1 fruit fly cellular context compared by ENCODE assay signal in the genomic region with DNA sequence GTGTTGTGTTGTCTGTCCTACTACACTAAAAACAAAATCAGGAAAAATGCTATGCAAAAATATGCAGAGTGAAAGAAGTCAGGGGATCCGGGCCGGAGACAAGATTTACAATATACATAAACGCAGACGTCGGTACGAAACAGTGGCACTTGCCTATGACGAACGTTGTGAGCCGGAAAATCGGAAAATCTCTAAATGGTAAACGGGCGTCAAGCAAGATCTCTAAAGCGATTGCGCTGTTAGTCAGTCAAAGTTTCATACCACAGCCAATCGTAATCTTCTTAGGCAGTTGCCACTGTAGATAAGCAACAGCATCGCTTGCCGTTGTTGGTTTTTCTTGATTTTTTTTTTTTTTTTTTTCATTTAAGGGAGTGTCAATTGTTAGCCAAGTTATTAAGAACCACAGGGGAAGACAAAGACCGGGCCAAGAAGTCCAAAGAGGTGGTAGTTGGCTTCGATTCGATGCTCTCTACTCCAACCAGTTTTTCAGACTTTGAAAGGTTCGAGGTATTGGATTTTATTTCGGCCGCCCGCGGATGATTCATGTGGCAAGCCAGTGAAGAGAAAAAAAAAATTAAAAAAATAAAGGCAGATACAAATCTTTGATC.
TF ChIP-seq lines count a peak whose summit lies in the region.

No protein-coding gene starts in this region.

TF ChIP-seq in whole organism, embryonic, 481 proteins besides CTCF, POLR2A, EP300 and RAD21 (continued from another document and continues in another):
- TF ChIP-seq unpg (GFP tag; optimal IDR thresholded peaks at IDR 0.05; lab: Kevin White, UChicago) = peak; percentile 74
- TF ChIP-seq stwl (tag; optimal IDR thresholded peaks at IDR 0.05; lab: Kevin White, UChicago) = no peak
- peak; percentile 80 for TF ChIP-seq Xbp1 (GFP tag; optimal IDR thresholded peaks at IDR 0.05; lab: Kevin White, UChicago)
- TF ChIP-seq eyg (GFP tag; optimal IDR thresholded peaks at IDR 0.05; lab: Kevin White, UChicago) = peak; percentile 36
- TF ChIP-seq CG12219 (GFP tag; optimal IDR thresholded peaks at IDR 0.05; lab: Kevin White, UChicago) = peak; percentile 51
- TF ChIP-seq CG17802 (tag; optimal IDR thresholded peaks at IDR 0.05; lab: Kevin White, UChicago) = peak; percentile 29
- no peak for TF ChIP-seq tll (GFP tag; optimal IDR thresholded peaks at IDR 0.05; lab: Kevin White, UChicago)
- TF ChIP-seq CG13424 (tag; optimal IDR thresholded peaks at IDR 0.05; lab: Kevin White, UChicago) = peak; percentile 67
- TF ChIP-seq gsb-n (tag; optimal IDR thresholded peaks at IDR 0.05; lab: Kevin White, UChicago) = peak; percentile 31
- TF ChIP-seq trh (GFP tag; optimal IDR thresholded peaks at IDR 0.05; lab: Kevin White, UChicago) = peak; percentile 48
- peak; percentile 80 for TF ChIP-seq Meics (GFP tag; optimal IDR thresholded peaks at IDR 0.05; lab: Kevin White, UChicago)
- TF ChIP-seq CG34224 (GFP tag; IDR thresholded peaks at IDR 0.05; lab: Robert Waterston, UW; ENCODE audit: partially characterized antibody) = no peak
- TF ChIP-seq CG17829 (tag; optimal IDR thresholded peaks at IDR 0.05; lab: Kevin White, UChicago) = peak; percentile 88
- TF ChIP-seq gro (GFP tag; optimal IDR thresholded peaks at IDR 0.05; lab: Kevin White, UChicago) = peak; percentile 64
- TF ChIP-seq stc (GFP tag; IDR thresholded peaks at IDR 0.05; lab: Robert Waterston, UW) = peak; percentile 89
- TF ChIP-seq Opbp (GFP tag; IDR thresholded peaks at IDR 0.05; lab: Robert Waterston, UW; ENCODE audit: partially characterized antibody) = no peak
- peak; percentile 28; the same call in 1 of the 2 replicates for TF ChIP-seq Lim3 (GFP tag; IDR thresholded peaks at IDR 0.05; lab: Robert Waterston, UW)
- peak; percentile 95 for TF ChIP-seq ttk (GFP tag; IDR thresholded peaks at IDR 0.05; lab: Robert Waterston, UW)
- TF ChIP-seq gcm2 (GFP tag; optimal IDR thresholded peaks at IDR 0.05; lab: Kevin White, UChicago) = peak; percentile 37
- TF ChIP-seq Elba2 (GFP tag; optimal IDR thresholded peaks at IDR 0.05; lab: Kevin White, UChicago) = no peak
- peak; percentile 42 for TF ChIP-seq cato (GFP tag; optimal IDR thresholded peaks at IDR 0.05; lab: Kevin White, UChicago; ENCODE audit: borderline replicate concordance)
- no peak for TF ChIP-seq CG14860 (GFP tag; IDR thresholded peaks at IDR 0.05; lab: Robert Waterston, UW; ENCODE audit: partially characterized antibody)
- no peak; the same call in 1 of the 2 replicates for TF ChIP-seq Atf6 (GFP tag; IDR thresholded peaks at IDR 0.05; lab: Robert Waterston, UW)
- TF ChIP-seq CG34376 (GFP tag; optimal IDR thresholded peaks at IDR 0.05; lab: Kevin White, UChicago) = no peak
- TF ChIP-seq Gsc (GFP tag; IDR thresholded peaks at IDR 0.05; lab: Robert Waterston, UW) = peak; percentile 88; the same call in 1 of the 2 replicates
- peak; percentile 9 for TF ChIP-seq odd (GFP tag; optimal IDR thresholded peaks at IDR 0.05; lab: Kevin White, UChicago)
- no peak for TF ChIP-seq crp (GFP tag; optimal IDR thresholded peaks at IDR 0.05; lab: Kevin White, UChicago)
- peak; percentile 26 for TF ChIP-seq jing (GFP tag; optimal IDR thresholded peaks at IDR 0.05; lab: Kevin White, UChicago)
- TF ChIP-seq btn (GFP tag; optimal IDR thresholded peaks at IDR 0.05; lab: Kevin White, UChicago) = peak; percentile 33
- peak; percentile 70 for TF ChIP-seq CG30431 (GFP tag; optimal IDR thresholded peaks at IDR 0.05; lab: Kevin White, UChicago)
- TF ChIP-seq Myb (GFP tag; optimal IDR thresholded peaks at IDR 0.05; lab: Kevin White, UChicago) = peak; percentile 52
- TF ChIP-seq CG34422 (GFP tag; IDR thresholded peaks at IDR 0.05; lab: Robert Waterston, UW) = peak; percentile 93
- TF ChIP-seq Asciz (GFP tag; optimal IDR thresholded peaks at IDR 0.05; lab: Kevin White, UChicago) = no peak
- peak; percentile 59 for TF ChIP-seq CG13775 (GFP tag; optimal IDR thresholded peaks at IDR 0.05; lab: Kevin White, UChicago)
- TF ChIP-seq dan (GFP tag; IDR thresholded peaks at IDR 0.05; lab: Robert Waterston, UW) = no peak; the same call in 1 of the 2 replicates
- TF ChIP-seq CHES-1-like (GFP tag; optimal IDR thresholded peaks at IDR 0.05; lab: Kevin White, UChicago) = peak; percentile 60
- TF ChIP-seq CG13894 (tag; optimal IDR thresholded peaks at IDR 0.05; lab: Kevin White, UChicago) = no peak
- TF ChIP-seq CG14667 (GFP tag; IDR thresholded peaks at IDR 0.05; lab: Robert Waterston, UW) = peak; percentile 91
- peak; percentile 69 for TF ChIP-seq Mes4 (GFP tag; optimal IDR thresholded peaks at IDR 0.05; lab: Kevin White, UChicago)
- no peak for TF ChIP-seq Dll (GFP tag; IDR thresholded peaks at IDR 0.05; lab: Robert Waterston, UW; ENCODE audit: partially characterized antibody)
- TF ChIP-seq caup (GFP tag; optimal IDR thresholded peaks at IDR 0.05; lab: Kevin White, UChicago; ENCODE audit: severe bottlenecking) = peak; percentile 56
- TF ChIP-seq salm (tag; optimal IDR thresholded peaks at IDR 0.05; lab: Kevin White, UChicago) = no peak
- TF ChIP-seq CG4328 (GFP tag; optimal IDR thresholded peaks at IDR 0.05; lab: Kevin White, UChicago) = peak; percentile 67
- peak; percentile 95 for TF ChIP-seq dysf (GFP tag; IDR thresholded peaks at IDR 0.05; lab: Robert Waterston, UW)
- TF ChIP-seq unc-4 (GFP tag; IDR thresholded peaks at IDR 0.05; lab: Robert Waterston, UW; ENCODE audit: partially characterized antibody) = no peak
- TF ChIP-seq pan (optimal IDR thresholded peaks at IDR 0.05; lab: Kevin White, UChicago) = no peak
- peak in 1 of 2 experiments; percentile 95 for TF ChIP-seq pan (GFP tag; optimal IDR thresholded peaks at IDR 0.05 in 1 of 2, IDR thresholded peaks at IDR 0.05 in 1 of 2)
- no peak for TF ChIP-seq Dfd (GFP tag; optimal IDR thresholded peaks at IDR 0.05; lab: Kevin White, UChicago)
- peak; percentile 59 for TF ChIP-seq CG8924 (tag; optimal IDR thresholded peaks at IDR 0.05; lab: Kevin White, UChicago)
- peak; percentile 86 for TF ChIP-seq CG31224 (GFP tag; IDR thresholded peaks at IDR 0.05; lab: Robert Waterston, UW)
- TF ChIP-seq ci (GFP tag; IDR thresholded peaks at IDR 0.05; lab: Robert Waterston, UW) = peak; percentile 92
- no peak for TF ChIP-seq pzg (GFP tag; optimal IDR thresholded peaks at IDR 0.05; lab: Kevin White, UChicago)
- TF ChIP-seq dmrt99B (tag; optimal IDR thresholded peaks at IDR 0.05; lab: Kevin White, UChicago) = peak; percentile 78
- peak; percentile 51 for TF ChIP-seq CG1529 (GFP tag; optimal IDR thresholded peaks at IDR 0.05; lab: Kevin White, UChicago)
- peak; percentile 54 for TF ChIP-seq CG17385 (GFP tag; optimal IDR thresholded peaks at IDR 0.05; lab: Kevin White, UChicago)
- peak; percentile 62 for TF ChIP-seq CG12769 (tag; optimal IDR thresholded peaks at IDR 0.05; lab: Kevin White, UChicago)
- TF ChIP-seq phol (tag; optimal IDR thresholded peaks at IDR 0.05; lab: Kevin White, UChicago) = peak; percentile 77
- peak; percentile 41 for TF ChIP-seq CG12236 (GFP tag; optimal IDR thresholded peaks at IDR 0.05; lab: Kevin White, UChicago)
- peak; percentile 88 for TF ChIP-seq CG17328 (GFP tag; IDR thresholded peaks at IDR 0.05; lab: Robert Waterston, UW)
- TF ChIP-seq Dp (GFP tag; optimal IDR thresholded peaks at IDR 0.05; lab: Kevin White, UChicago) = no peak
- no peak for TF ChIP-seq Doc3 (GFP tag; IDR thresholded peaks at IDR 0.05; lab: Robert Waterston, UW; ENCODE audit: partially characterized antibody)
- TF ChIP-seq ftz-f1 (GFP tag; optimal IDR thresholded peaks at IDR 0.05; lab: Kevin White, UChicago) = no peak
- TF ChIP-seq sd (tag; optimal IDR thresholded peaks at IDR 0.05; lab: Kevin White, UChicago) = no peak
- TF ChIP-seq dm (GFP tag; optimal IDR thresholded peaks at IDR 0.05; lab: Kevin White, UChicago) = peak; percentile 59
- TF ChIP-seq Dip2 (GFP tag; IDR thresholded peaks at IDR 0.05; lab: Robert Waterston, UW) = peak; percentile 44; the same call in 1 of the 2 replicates
- TF ChIP-seq CG10462 (GFP tag; optimal IDR thresholded peaks at IDR 0.05; lab: Kevin White, UChicago) = peak; percentile 51
- TF ChIP-seq CG17361 (GFP tag; IDR thresholded peaks at IDR 0.05; lab: Robert Waterston, UW) = peak; percentile 88
- TF ChIP-seq HLH3B (GFP tag; IDR thresholded peaks at IDR 0.05; lab: Robert Waterston, UW) = peak; percentile 86
- TF ChIP-seq CG12155 (GFP tag; optimal IDR thresholded peaks at IDR 0.05; lab: Kevin White, UChicago) = peak; percentile 69
- peak; percentile 61 for TF ChIP-seq CG1602 (GFP tag; optimal IDR thresholded peaks at IDR 0.05; lab: Kevin White, UChicago)
- TF ChIP-seq seq (GFP tag; IDR thresholded peaks at IDR 0.05; lab: Robert Waterston, UW) = peak; percentile 78
- TF ChIP-seq fd102C (GFP tag; optimal IDR thresholded peaks at IDR 0.05; lab: Kevin White, UChicago) = peak; percentile 32
- TF ChIP-seq run (tag; optimal IDR thresholded peaks at IDR 0.05; lab: Kevin White, UChicago) = no peak
- TF ChIP-seq CG9797 (GFP tag; optimal IDR thresholded peaks at IDR 0.05; lab: Kevin White, UChicago) = no peak
- TF ChIP-seq CG10274 (GFP tag; optimal IDR thresholded peaks at IDR 0.05; lab: Kevin White, UChicago) = peak; percentile 68
- TF ChIP-seq CG1832 (GFP tag; optimal IDR thresholded peaks at IDR 0.05; lab: Kevin White, UChicago) = no peak
- TF ChIP-seq ab (GFP tag; optimal IDR thresholded peaks at IDR 0.05; lab: Kevin White, UChicago) = peak; percentile 85
- no peak for TF ChIP-seq CG6654 (GFP tag; optimal IDR thresholded peaks at IDR 0.05; lab: Kevin White, UChicago)
- TF ChIP-seq CG8290 (GFP tag; optimal IDR thresholded peaks at IDR 0.05; lab: Kevin White, UChicago) = peak; percentile 57
- TF ChIP-seq CG8290 (tag; optimal IDR thresholded peaks at IDR 0.05; lab: Kevin White, UChicago) = peak in 1 of 2 experiments; percentile 80
- peak; percentile 57 for TF ChIP-seq CG8388 (GFP tag; optimal IDR thresholded peaks at IDR 0.05; lab: Kevin White, UChicago)
- TF ChIP-seq pfk (GFP tag; optimal IDR thresholded peaks at IDR 0.05; lab: Kevin White, UChicago) = no peak
- TF ChIP-seq sim (GFP tag; IDR thresholded peaks at IDR 0.05; lab: Robert Waterston, UW) = peak; percentile 72
- peak; percentile 29 for TF ChIP-seq scrt (GFP tag; optimal IDR thresholded peaks at IDR 0.05; lab: Kevin White, UChicago)
- peak; percentile 56 for TF ChIP-seq ERR (GFP tag; optimal IDR thresholded peaks at IDR 0.05; lab: Kevin White, UChicago)
- TF ChIP-seq trem (tag; optimal IDR thresholded peaks at IDR 0.05; lab: Kevin White, UChicago) = peak; percentile 29
- peak; percentile 84 for TF ChIP-seq CG10959 (GFP tag; IDR thresholded peaks at IDR 0.05; lab: Robert Waterston, UW)
- TF ChIP-seq bsh (GFP tag; optimal IDR thresholded peaks at IDR 0.05; lab: Kevin White, UChicago) = peak; percentile 56 to 76
- no peak for TF ChIP-seq Sry-β (GFP tag; optimal IDR thresholded peaks at IDR 0.05; lab: Kevin White, UChicago)
- TF ChIP-seq CG12104 (GFP tag; optimal IDR thresholded peaks at IDR 0.05; lab: Kevin White, UChicago) = peak; percentile 29
- TF ChIP-seq gsb (GFP tag; IDR thresholded peaks at IDR 0.05; lab: Robert Waterston, UW) = peak; percentile 86
- peak; percentile 29 for TF ChIP-seq Sox100B (GFP tag; optimal IDR thresholded peaks at IDR 0.05; lab: Kevin White, UChicago)
- TF ChIP-seq amos (GFP tag; IDR thresholded peaks at IDR 0.05; lab: Robert Waterston, UW; ENCODE audit: partially characterized antibody) = no peak
- TF ChIP-seq Usf (GFP tag; optimal IDR thresholded peaks at IDR 0.05; lab: Kevin White, UChicago) = peak; percentile 76
- peak; percentile 65 for TF ChIP-seq Fer3 (tag; optimal IDR thresholded peaks at IDR 0.05; lab: Kevin White, UChicago)
- peak; percentile 68; the same call in 1 of the 2 replicates for TF ChIP-seq aop (GFP tag; IDR thresholded peaks at IDR 0.05; lab: Robert Waterston, UW)
- TF ChIP-seq sens-2 (GFP tag; IDR thresholded peaks at IDR 0.05; lab: Robert Waterston, UW) = peak; percentile 85
- peak; percentile 96 for TF ChIP-seq CG4404 (GFP tag; IDR thresholded peaks at IDR 0.05; lab: Robert Waterston, UW)
- TF ChIP-seq Hmx (GFP tag; optimal IDR thresholded peaks at IDR 0.05; lab: Kevin White, UChicago) = no peak
- peak; percentile 94 for TF ChIP-seq Xrp1 (GFP tag; IDR thresholded peaks at IDR 0.05; lab: Robert Waterston, UW)
- TF ChIP-seq CG1792 (GFP tag; optimal IDR thresholded peaks at IDR 0.05; lab: Kevin White, UChicago) = peak; percentile 65
- TF ChIP-seq CG9876 (GFP tag; optimal IDR thresholded peaks at IDR 0.05; lab: Kevin White, UChicago) = peak; percentile 52
- TF ChIP-seq gfzf (GFP tag; optimal IDR thresholded peaks at IDR 0.05; lab: Kevin White, UChicago) = no peak
- peak; percentile 55 for TF ChIP-seq CG33557 (GFP tag; optimal IDR thresholded peaks at IDR 0.05; lab: Kevin White, UChicago)
- peak; percentile 99 for TF ChIP-seq Med (GFP tag; lab: Kevin White, UChicago)
- TF ChIP-seq shn (GFP tag; optimal IDR thresholded peaks at IDR 0.05; lab: Kevin White, UChicago) = peak; percentile 69
- TF ChIP-seq CG8089 (GFP tag; optimal IDR thresholded peaks at IDR 0.05; lab: Kevin White, UChicago) = peak; percentile 73
- TF ChIP-seq z (GFP tag; IDR thresholded peaks at IDR 0.05; lab: Robert Waterston, UW) = peak; percentile 60; the same call in 1 of the 3 replicates
- peak; percentile 42 for TF ChIP-seq CG10267 (tag; optimal IDR thresholded peaks at IDR 0.05; lab: Kevin White, UChicago)
- peak; percentile 81 for TF ChIP-seq so (GFP tag; IDR thresholded peaks at IDR 0.05; lab: Robert Waterston, UW)
- TF ChIP-seq CG4424 (GFP tag; optimal IDR thresholded peaks at IDR 0.05; lab: Kevin White, UChicago) = peak; percentile 88
- no peak for TF ChIP-seq CG6683 (GFP tag; optimal IDR thresholded peaks at IDR 0.05; lab: Kevin White, UChicago)
- TF ChIP-seq BtbVII (GFP tag; optimal IDR thresholded peaks at IDR 0.05; lab: Kevin White, UChicago) = peak; percentile 14
- peak; percentile 90 for TF ChIP-seq ase (GFP tag; IDR thresholded peaks at IDR 0.05; lab: Robert Waterston, UW)
- peak; percentile 72 for TF ChIP-seq fd96Cb (tag; optimal IDR thresholded peaks at IDR 0.05; lab: Kevin White, UChicago)
- TF ChIP-seq Sry-δ (GFP tag; optimal IDR thresholded peaks at IDR 0.05; lab: Kevin White, UChicago) = peak; percentile 41
- peak; percentile 68 for TF ChIP-seq CG4360 (GFP tag; IDR thresholded peaks at IDR 0.05; lab: Robert Waterston, UW)
- peak; percentile 68 for TF ChIP-seq CG1233 (GFP tag; optimal IDR thresholded peaks at IDR 0.05; lab: Kevin White, UChicago)
- peak; percentile 56 for TF ChIP-seq HHEX (GFP tag; optimal IDR thresholded peaks at IDR 0.05; lab: Kevin White, UChicago)
- TF ChIP-seq wek (GFP tag; optimal IDR thresholded peaks at IDR 0.05; lab: Kevin White, UChicago) = no peak
- no peak for TF ChIP-seq PHDP (tag; optimal IDR thresholded peaks at IDR 0.05; lab: Kevin White, UChicago)
- peak; percentile 80 for TF ChIP-seq CG14050 (GFP tag; IDR thresholded peaks at IDR 0.05; lab: Robert Waterston, UW)
- no peak for TF ChIP-seq CrebB (tag; optimal IDR thresholded peaks at IDR 0.05; lab: Kevin White, UChicago)
- TF ChIP-seq CG4707 (GFP tag; optimal IDR thresholded peaks at IDR 0.05; lab: Kevin White, UChicago) = peak; percentile 15
